Fruit fly (Drosophila melanogaster): ENCODE results near the gene bel.
A peak's percentile ranks its signal among the peaks of the same experiment; 100 is the strongest.

The bel gene

dm6 chr3R:8652731-8653130, 7.8 kb downstream of the bel start, which contains the start of the genes Sys1 and Dhod (continued):
- peak; percentile 62 for TF ChIP-seq Sox102F (GFP tag; optimal IDR thresholded peaks at IDR 0.05)
- TF ChIP-seq CG14050 (GFP tag; IDR thresholded peaks at IDR 0.05) = no peak
- peak; percentile 51 for TF ChIP-seq al (GFP tag; IDR thresholded peaks at IDR 0.05)
- TF ChIP-seq ind (GFP tag; optimal IDR thresholded peaks at IDR 0.05) = peak; percentile 76
- peak; percentile 61 to 75 for TF ChIP-seq Pdp1 (GFP tag; optimal IDR thresholded peaks at IDR 0.05)
- TF ChIP-seq Camta (GFP tag; optimal IDR thresholded peaks at IDR 0.05) = peak; percentile 28
- TF ChIP-seq CG11093 (GFP tag; IDR thresholded peaks at IDR 0.05) = 0 out of 3 replicates have a peak, but pooled peaks have one; percentile 40
- TF ChIP-seq CG1603 (tag; optimal IDR thresholded peaks at IDR 0.05) = peak; percentile 65
- peak; percentile 41 for TF ChIP-seq ab (GFP tag; optimal IDR thresholded peaks at IDR 0.05)
- TF ChIP-seq bowl (GFP tag; IDR thresholded peaks at IDR 0.05) = no peak
- peak; percentile 52 to 59 for TF ChIP-seq Hr51 (GFP tag; optimal IDR thresholded peaks at IDR 0.05)
- peak; percentile 52 for TF ChIP-seq gsb-n (tag; optimal IDR thresholded peaks at IDR 0.05)
- TF ChIP-seq CG17328 (GFP tag; IDR thresholded peaks at IDR 0.05) = peak; percentile 31; the same call in 1 of the 2 replicates
- peak; percentile 64 for TF ChIP-seq CG12769 (tag; optimal IDR thresholded peaks at IDR 0.05)
- TF ChIP-seq h (optimal IDR thresholded peaks at IDR 0.05) = no peak
- peak; percentile 74 for TF ChIP-seq CG3995 (GFP tag; optimal IDR thresholded peaks at IDR 0.05)
- peak; percentile 60 for TF ChIP-seq her (GFP tag; optimal IDR thresholded peaks at IDR 0.05)
- TF ChIP-seq gfzf (GFP tag; optimal IDR thresholded peaks at IDR 0.05) = peak; percentile 16
- peak; percentile 38; the same call in 1 of the 3 replicates for TF ChIP-seq Optix (GFP tag; IDR thresholded peaks at IDR 0.05)
- TF ChIP-seq Hey (tag; optimal IDR thresholded peaks at IDR 0.05) = no peak
- peak; percentile 72; the same call in 1 of the 2 replicates for TF ChIP-seq sna (GFP tag; IDR thresholded peaks at IDR 0.05; ENCODE audit: partially characterized antibody)
- TF ChIP-seq CG6654 (GFP tag; optimal IDR thresholded peaks at IDR 0.05) = no peak
- TF ChIP-seq z (GFP tag; IDR thresholded peaks at IDR 0.05) = no peak
- TF ChIP-seq HLH54F (GFP tag; optimal IDR thresholded peaks at IDR 0.05) = peak; percentile 74
- peak; percentile 28 for TF ChIP-seq CG17385 (GFP tag; optimal IDR thresholded peaks at IDR 0.05)
- TF ChIP-seq so (GFP tag; IDR thresholded peaks at IDR 0.05) = peak; percentile 70; the same call in 2 of the 3 replicates
- TF ChIP-seq CG9727 (GFP tag; optimal IDR thresholded peaks at IDR 0.05) = peak; percentile 64
- peak; percentile 74 for TF ChIP-seq CG2712 (tag; optimal IDR thresholded peaks at IDR 0.05)
- peak; percentile 20 for TF ChIP-seq fd96Cb (tag; optimal IDR thresholded peaks at IDR 0.05)
- peak; percentile 72 for TF ChIP-seq CG14860 (GFP tag; IDR thresholded peaks at IDR 0.05; ENCODE audit: partially characterized antibody)
- no peak for TF ChIP-seq schlank (tag; optimal IDR thresholded peaks at IDR 0.05)
- TF ChIP-seq CG5180 (GFP tag; optimal IDR thresholded peaks at IDR 0.05) = no peak
- TF ChIP-seq CG11723 (GFP tag; optimal IDR thresholded peaks at IDR 0.05) = peak; percentile 24
- TF ChIP-seq B-H2 (GFP tag; optimal IDR thresholded peaks at IDR 0.05) = peak; percentile 54
- no peak for TF ChIP-seq Mes4 (GFP tag; optimal IDR thresholded peaks at IDR 0.05)
- peak; percentile 73 for TF ChIP-seq kay (GFP tag; optimal IDR thresholded peaks at IDR 0.05)
- peak; percentile 91 for TF ChIP-seq Scr (GFP tag; IDR thresholded peaks at IDR 0.05; ENCODE audit: partially characterized antibody)
- TF ChIP-seq CG6854 (GFP tag; optimal IDR thresholded peaks at IDR 0.05) = no peak
- peak; percentile 20; the same call in 1 of the 2 replicates for TF ChIP-seq CG43689 (GFP tag; IDR thresholded peaks at IDR 0.05)
- TF ChIP-seq CG4404 (GFP tag; IDR thresholded peaks at IDR 0.05) = peak; percentile 45; the same call in 1 of the 2 replicates
- peak; percentile 56 for TF ChIP-seq MESR4 (GFP tag; optimal IDR thresholded peaks at IDR 0.05)
- TF ChIP-seq Abd-B (GFP tag; optimal IDR thresholded peaks at IDR 0.05) = peak; percentile 36
- TF ChIP-seq dimm (GFP tag; IDR thresholded peaks at IDR 0.05) = no peak
- peak; percentile 6 for TF ChIP-seq slp2 (GFP tag; optimal IDR thresholded peaks at IDR 0.05)
- peak; percentile 77 for TF ChIP-seq Rfx (GFP tag; IDR thresholded peaks at IDR 0.05)
- no peak for TF ChIP-seq toy (GFP tag; IDR thresholded peaks at IDR 0.05)
- no peak for TF ChIP-seq Jarid2 (GFP tag; optimal IDR thresholded peaks at IDR 0.05)
- peak; percentile 49 for TF ChIP-seq shn (GFP tag; optimal IDR thresholded peaks at IDR 0.05)
- TF ChIP-seq CG7786 (GFP tag; optimal IDR thresholded peaks at IDR 0.05) = peak; percentile 77
- peak in 1 of 3 experiments; percentile 47 for TF ChIP-seq lola (GFP tag; optimal IDR thresholded peaks at IDR 0.05)
